Worm (Caenorhabditis elegans) whole organism, midembryonic: Measurements from ENCODE around the gene T07G12.2.

Source experiments
- T22C8.4 ChIP-seq: fragments of 200-800 bp; sonication (Bioruptor generic); IDR thresholded peaks from 2 replicates; pipeline ENCODE4 v1.3.6; 2022; ENCODE audit warnings: missing genetic modification characterization, missing compliant biosample characterization
- cog-1 ChIP-seq: sonication (generic microtip); optimal IDR thresholded peaks from 2 replicates; lab custom pipeline; 2016; ENCODE audit warnings: missing genetic modification characterization, missing compliant biosample characterization
- flt-1 ChIP-seq: fragments of 200-800 bp; sonication (Bioruptor generic); IDR thresholded peaks from 2 replicates; pipeline ENCODE4 v1.3.6; 2022; ENCODE audit warnings: missing genetic modification characterization, missing compliant biosample characterization
- klf-2 ChIP-seq: fragments of 200-800 bp; sonication (Bioruptor generic); conservative IDR thresholded peaks from 2 replicates; pipeline ENCODE4 v1.3.6; 2022; ENCODE audit warnings: missing genetic modification reagents, missing genetic modification characterization, missing compliant biosample characterization
- med-1 ChIP-seq: sonication (generic microtip); optimal IDR thresholded peaks from 2 replicates; lab custom pipeline; 2017; ENCODE audit warnings: missing genetic modification characterization, mild to moderate bottlenecking, missing compliant biosample characterization, antibody characterized with exemption, missing genetic modification reagents; ENCODE audit not compliant: insufficient read depth
- ref-1 ChIP-seq: fragments of 200-800 bp; sonication (Bioruptor generic); conservative IDR thresholded peaks from 2 replicates; pipeline ENCODE4 v1.3.6; 2022; ENCODE audit warnings: missing genetic modification reagents, missing genetic modification characterization, missing compliant biosample characterization
- tab-1 ChIP-seq: fragments of 200-800 bp; sonication (Bioruptor generic); IDR thresholded peaks from 2 replicates; pipeline ENCODE4 v1.3.6; 2022; ENCODE audit warnings: missing genetic modification characterization, missing compliant biosample characterization
- ztf-23 ChIP-seq: fragments of 200-800 bp; sonication (Bioruptor generic); IDR thresholded peaks from 2 replicates; pipeline ENCODE4 v1.3.6; 2022; ENCODE audit warnings: missing genetic modification reagents, missing genetic modification characterization, missing compliant biosample characterization
- ztf-29 ChIP-seq: fragments of 200-800 bp; sonication (Bioruptor generic); IDR thresholded peaks from 2 replicates; pipeline ENCODE4 v1.3.6; 2022; ENCODE audit warnings: missing genetic modification reagents, missing genetic modification characterization, missing compliant biosample characterization

ce11 chrIV:10543361-10543760 lies 12.9 kb downstream of the T07G12.2 start:
- TF ChIP-seq tab-1 (no peak), flt-1 (GFP tag; lab: Robert Waterston, UW) (no peak), ztf-29 (GFP tag; lab: Robert Waterston, UW) (no peak), klf-2 (GFP tag; lab: Robert Waterston, UW) (no peak), T22C8.4 (no peak), cog-1 (tag; lab: Kevin White, UChicago) (no peak), med-1 (GFP tag; lab: Kevin White, UChicago) (no peak), ref-1 (GFP tag; lab: Robert Waterston, UW) (no peak), ztf-23 (GFP tag; lab: Robert Waterston, UW) (no peak)
